Fruit fly (Drosophila melanogaster) whole organism, embryonic: Measurements from ENCODE around the gene Cyp313a2.

Experiments used
- B-H2 ChIP-seq: fragments of 200-800 bp; sonication (Bioruptor generic); optimal IDR thresholded peaks from 2 replicates; lab custom pipeline; 2018; ENCODE audit warnings: missing biosample characterization, mild to moderate bottlenecking, missing genetic modification characterization
- CG12155 ChIP-seq: fragments of 200-800 bp; sonication (Bioruptor generic); optimal IDR thresholded peaks from 3 replicates; lab custom pipeline; 2016; ENCODE audit warnings: missing biosample characterization, missing genetic modification characterization
- CG12299 ChIP-seq: fragments of 200-800 bp; sonication (Bioruptor generic); optimal IDR thresholded peaks from 2 replicates; lab custom pipeline; 2018; ENCODE audit warnings: missing biosample characterization, mild to moderate bottlenecking, missing genetic modification characterization
- CG12769 ChIP-seq: fragments of 200-800 bp; sonication (Bioruptor generic); optimal IDR thresholded peaks from 2 replicates; lab custom pipeline; 2019; ENCODE audit warnings: missing biosample characterization, mild to moderate bottlenecking, missing genetic modification characterization, moderate library complexity
- CG15696 ChIP-seq: fragments of 200-800 bp; sonication (Bioruptor generic); optimal IDR thresholded peaks from 2 replicates; lab custom pipeline; 2019; ENCODE audit warnings: missing biosample characterization, mild to moderate bottlenecking, missing genetic modification characterization, moderate library complexity
- CG1603 ChIP-seq: fragments of 200-800 bp; sonication (Bioruptor generic); optimal IDR thresholded peaks from 2 replicates; lab custom pipeline; 2019; ENCODE audit warnings: missing biosample characterization, mild to moderate bottlenecking, missing genetic modification characterization, moderate library complexity
- CG16779 ChIP-seq: fragments of 200-800 bp; sonication (Bioruptor generic); IDR thresholded peaks from 2 replicates; pipeline ENCODE4 v1.3.6; 2022; ENCODE audit warnings: missing biosample characterization, missing genetic modification characterization
- CG1792 ChIP-seq: fragments of 200-800 bp; sonication (Bioruptor generic); optimal IDR thresholded peaks from 2 replicates; lab custom pipeline; 2016; ENCODE audit warnings: missing biosample characterization, missing genetic modification characterization
- CG2129 ChIP-seq: fragments of 200-800 bp; sonication (Bioruptor generic); IDR thresholded peaks from 2 replicates; pipeline ENCODE4 v1.3.6; 2022; ENCODE audit warnings: missing biosample characterization, missing genetic modification characterization; ENCODE audit not compliant: partially characterized antibody
- CG2678 ChIP-seq: fragments of 200-800 bp; sonication (Bioruptor generic); optimal IDR thresholded peaks from 3 replicates; lab custom pipeline; 2019; ENCODE audit warnings: missing biosample characterization, mild to moderate bottlenecking, missing genetic modification characterization, moderate library complexity
- CG3163 ChIP-seq: fragments of 200-800 bp; sonication (Bioruptor generic); optimal IDR thresholded peaks from 3 replicates; lab custom pipeline; 2016; ENCODE audit warnings: missing biosample characterization, missing genetic modification characterization
- CG3281 ChIP-seq: fragments of 200-800 bp; sonication (Bioruptor generic); optimal IDR thresholded peaks from 3 replicates; lab custom pipeline; 2017; ENCODE audit warnings: missing biosample characterization, mild to moderate bottlenecking, missing genetic modification characterization
- CG4617 ChIP-seq: fragments of 200-800 bp; sonication (Bioruptor generic); optimal IDR thresholded peaks from 3 replicates; lab custom pipeline; 2016; ENCODE audit warnings: missing biosample characterization, missing genetic modification characterization, borderline replicate concordance
- CG4820 ChIP-seq: fragments of 200-800 bp; sonication (Bioruptor generic); optimal IDR thresholded peaks from 3 replicates; lab custom pipeline; 2016; ENCODE audit warnings: missing biosample characterization, missing genetic modification characterization
- CG5180 ChIP-seq: fragments of 200-800 bp; sonication (Bioruptor generic); optimal IDR thresholded peaks from 3 replicates; lab custom pipeline; 2017; ENCODE audit warnings: missing biosample characterization, missing genetic modification characterization, mild to moderate bottlenecking, moderate library complexity, missing genetic modification reagents
- CG6854 ChIP-seq: fragments of 200-800 bp; sonication (Bioruptor generic); optimal IDR thresholded peaks from 3 replicates; lab custom pipeline; 2017; ENCODE audit warnings: missing biosample characterization, mild to moderate bottlenecking, missing genetic modification characterization
- CG7839 ChIP-seq: fragments of 200-800 bp; sonication (Bioruptor generic); optimal IDR thresholded peaks from 3 replicates; lab custom pipeline; 2018; ENCODE audit warnings: missing biosample characterization, mild to moderate bottlenecking, missing genetic modification characterization, moderate library complexity
- CG8089 ChIP-seq: fragments of 200-800 bp; sonication (Bioruptor generic); optimal IDR thresholded peaks from 3 replicates; lab custom pipeline; 2016; ENCODE audit warnings: missing biosample characterization, missing genetic modification characterization
- CG9215 ChIP-seq: fragments of 200-800 bp; sonication (Bioruptor generic); IDR thresholded peaks from 2 replicates; pipeline ENCODE4 v1.3.6; 2022; ENCODE audit warnings: missing biosample characterization, missing genetic modification characterization
- CG9876 ChIP-seq: fragments of 200-800 bp; sonication (Bioruptor generic); optimal IDR thresholded peaks from 2 replicates; lab custom pipeline; 2016; ENCODE audit warnings: missing biosample characterization, missing genetic modification characterization
- CoRest ChIP-seq: fragments of 200-800 bp; sonication (Bioruptor generic); optimal IDR thresholded peaks from 3 replicates; lab custom pipeline; 2018; ENCODE audit warnings: missing biosample characterization, mild to moderate bottlenecking, missing genetic modification characterization, moderate library complexity
- D ChIP-seq, 2 experiments: fragments of 200-800 bp in 1 of 2; fragments of >200 bp in 1 of 2; sonication (Bioruptor generic) in 1 of 2; optimal IDR thresholded peaks; 2 replicates in 1 of 2; 3 replicates in 1 of 2; lab custom pipeline; 2017; ENCODE audit warnings: mild to moderate bottlenecking in 1 of 2, missing biosample characterization in 1 of 2, missing genetic modification characterization in 1 of 2, missing genetic modification reagents in 1 of 2
- E2f1 ChIP-seq: fragments of 200-800 bp; sonication (Bioruptor generic); IDR thresholded peaks from 2 replicates; pipeline ENCODE4 v1.3.6; 2022; ENCODE audit warnings: missing biosample characterization, missing genetic modification characterization
- H2.0 ChIP-seq: fragments of 200-800 bp; sonication (Bioruptor generic); IDR thresholded peaks from 2 replicates; pipeline ENCODE4 v1.3.6; 2022; ENCODE audit warnings: missing biosample characterization, missing genetic modification characterization
- HLH3B ChIP-seq: fragments of 200-800 bp; sonication (Bioruptor generic); IDR thresholded peaks from 2 replicates; pipeline ENCODE4 v1.3.6; 2022; ENCODE audit warnings: missing biosample characterization, missing genetic modification characterization
- HmgZ ChIP-seq: fragments of 200-800 bp; sonication (Bioruptor generic); optimal IDR thresholded peaks from 2 replicates; lab custom pipeline; 2018; ENCODE audit warnings: missing biosample characterization, mild to moderate bottlenecking, missing genetic modification characterization
- Hr39 ChIP-seq: fragments of >200 bp; optimal IDR thresholded peaks from 2 replicates; lab custom pipeline; 2017
- Mad ChIP-seq: fragments of 200-800 bp; sonication (Bioruptor generic); optimal IDR thresholded peaks from 2 replicates; lab custom pipeline; 2016; ENCODE audit warnings: missing biosample characterization, missing genetic modification characterization
- Med ChIP-seq: fragments of 200-800 bp; sonication (Bioruptor generic); peaks from one replicate; lab custom pipeline; 2016; ENCODE audit warnings: missing biosample characterization, missing genetic modification characterization, mild to moderate bottlenecking, inconsistent platforms, moderate library complexity
- Mrtf ChIP-seq: fragments of 200-800 bp; sonication (Bioruptor generic); IDR thresholded peaks from 3 replicates; pipeline ENCODE4 v1.3.6; 2022; ENCODE audit warnings: missing biosample characterization, missing genetic modification characterization
- Taf1 ChIP-seq: fragments of 200-800 bp; sonication (Bioruptor generic); IDR thresholded peaks from 2 replicates; pipeline ENCODE4 v1.3.6; 2022; ENCODE audit warnings: missing biosample characterization, missing genetic modification characterization
- ab ChIP-seq: fragments of 200-800 bp; sonication (Bioruptor generic); optimal IDR thresholded peaks from 2 replicates; lab custom pipeline; 2016; ENCODE audit warnings: missing biosample characterization, missing genetic modification characterization
- abd-A ChIP-seq: fragments of 200-800 bp; sonication (Bioruptor generic); optimal IDR thresholded peaks from 3 replicates; lab custom pipeline; 2019; ENCODE audit warnings: missing biosample characterization, mild to moderate bottlenecking, missing genetic modification characterization, moderate library complexity
- ase ChIP-seq: fragments of 200-800 bp; sonication (Bioruptor generic); IDR thresholded peaks from 3 replicates; pipeline ENCODE4 v1.3.6; 2022; ENCODE audit warnings: missing biosample characterization, missing genetic modification characterization
- chinmo ChIP-seq: fragments of 200-800 bp; sonication (Bioruptor generic); IDR thresholded peaks from 4 replicates; pipeline ENCODE4 v1.3.6; 2022; ENCODE audit warnings: missing biosample characterization, missing genetic modification characterization; ENCODE audit not compliant: partially characterized antibody
- ftz-f1 ChIP-seq: fragments of 200-800 bp; sonication (Bioruptor generic); optimal IDR thresholded peaks from 2 replicates; lab custom pipeline; 2016; ENCODE audit warnings: missing biosample characterization, missing genetic modification characterization
- gce ChIP-seq: fragments of 200-800 bp; sonication (Bioruptor generic); IDR thresholded peaks from 3 replicates; pipeline ENCODE4 v1.3.6; 2022; ENCODE audit warnings: missing biosample characterization, missing genetic modification characterization
- hb ChIP-seq: fragments of 200-800 bp; sonication (Bioruptor generic); IDR thresholded peaks from 3 replicates; pipeline ENCODE4 v1.3.6; 2022; ENCODE audit warnings: missing biosample characterization, missing genetic modification characterization; ENCODE audit not compliant: partially characterized antibody
- her ChIP-seq: fragments of 200-800 bp; sonication (Bioruptor generic); optimal IDR thresholded peaks from 2 replicates; lab custom pipeline; 2016; ENCODE audit warnings: missing biosample characterization, missing genetic modification characterization
- ken ChIP-seq: fragments of 200-800 bp; sonication (Bioruptor generic); IDR thresholded peaks from 3 replicates; pipeline ENCODE4 v1.3.6; 2022; ENCODE audit warnings: missing biosample characterization, missing genetic modification characterization
- pzg ChIP-seq: fragments of 200-800 bp; sonication (Bioruptor generic); optimal IDR thresholded peaks from 3 replicates; lab custom pipeline; 2018; ENCODE audit warnings: missing biosample characterization, mild to moderate bottlenecking, missing genetic modification characterization, moderate library complexity
- seq ChIP-seq: fragments of 200-800 bp; sonication (Bioruptor generic); IDR thresholded peaks from 2 replicates; pipeline ENCODE4 v1.3.6; 2022; ENCODE audit warnings: missing biosample characterization, missing genetic modification characterization
- sisA ChIP-seq: fragments of 200-800 bp; sonication (Bioruptor generic); IDR thresholded peaks from 2 replicates; pipeline ENCODE4 v1.3.6; 2022; ENCODE audit warnings: missing biosample characterization, missing genetic modification characterization
- slp2 ChIP-seq: fragments of 200-800 bp; sonication (Bioruptor generic); optimal IDR thresholded peaks from 2 replicates; lab custom pipeline; 2016; ENCODE audit warnings: missing biosample characterization, missing genetic modification characterization
- sug ChIP-seq: fragments of 200-800 bp; optimal IDR thresholded peaks from 2 replicates; lab custom pipeline; 2019; ENCODE audit warnings: missing biosample characterization, mild to moderate bottlenecking, missing genetic modification characterization, moderate library complexity
- trh ChIP-seq: fragments of 200-800 bp; sonication (Bioruptor generic); optimal IDR thresholded peaks from 2 replicates; lab custom pipeline; 2016; ENCODE audit warnings: missing biosample characterization, missing genetic modification characterization
- tup ChIP-seq: fragments of 200-800 bp; sonication (Bioruptor generic); optimal IDR thresholded peaks from 2 replicates; lab custom pipeline; 2016; ENCODE audit warnings: missing biosample characterization, mild to moderate bottlenecking, missing genetic modification characterization, moderate library complexity
- unc-4 ChIP-seq: fragments of 200-800 bp; sonication (Bioruptor generic); IDR thresholded peaks from 2 replicates; pipeline ENCODE4 v1.3.6; 2022; ENCODE audit warnings: missing biosample characterization, missing genetic modification characterization; ENCODE audit not compliant: partially characterized antibody
- yki ChIP-seq: fragments of >200 bp; optimal IDR thresholded peaks from 3 replicates; lab custom pipeline; 2018
- zf30C ChIP-seq: fragments of 200-800 bp; sonication (Bioruptor generic); optimal IDR thresholded peaks from 3 replicates; lab custom pipeline; 2018; ENCODE audit warnings: missing biosample characterization, mild to moderate bottlenecking, missing genetic modification characterization

Gene Cyp313a2

dm6 chr3R:12221366-12221916 is 15.3 kb downstream of the Cyp313a2 start, which contains the start of gene CG4860 (continued):
- TF ChIP-seq sug (tag; lab: Kevin White, UChicago) = peak; percentile 86
- peak; percentile 50 for TF ChIP-seq CG1792 (GFP tag; lab: Kevin White, UChicago)
- no peak for TF ChIP-seq Hr39
- peak; percentile 5 for TF ChIP-seq pzg (GFP tag; lab: Kevin White, UChicago)
- peak; percentile 80 for TF ChIP-seq CG4820
- peak; percentile 77 for TF ChIP-seq seq (GFP tag; lab: Robert Waterston, UW)
- TF ChIP-seq CG2129 (GFP tag; lab: Robert Waterston, UW) = no peak
- TF ChIP-seq CG2678 (tag; lab: Kevin White, UChicago) = peak; percentile 91
- TF ChIP-seq unc-4 (GFP tag; lab: Robert Waterston, UW) = no peak
- TF ChIP-seq slp2 (GFP tag; lab: Kevin White, UChicago) = peak; percentile 78
- peak; percentile 56 for TF ChIP-seq ftz-f1
- TF ChIP-seq her (GFP tag; lab: Kevin White, UChicago) = peak; percentile 76
- TF ChIP-seq CG3281 (GFP tag; lab: Kevin White, UChicago) = peak; percentile 89
- TF ChIP-seq D (optimal IDR thresholded peaks at IDR 0.05; lab: Kevin White, UChicago) = no peak
- peak; percentile 66 for TF ChIP-seq D (GFP tag; optimal IDR thresholded peaks at IDR 0.05; lab: Kevin White, UChicago)
- TF ChIP-seq Mad (GFP tag; lab: Kevin White, UChicago) = peak; percentile 79
- peak; percentile 62 for TF ChIP-seq CG6854 (GFP tag; lab: Kevin White, UChicago)
- TF ChIP-seq CG16779 (GFP tag; lab: Robert Waterston, UW) = peak; percentile 77
- TF ChIP-seq ase (GFP tag; lab: Robert Waterston, UW) = peak; percentile 86; the same call in 2 of the 3 replicates
- TF ChIP-seq yki = no peak
- TF ChIP-seq gce (GFP tag; lab: Robert Waterston, UW) = peak; percentile 80
- TF ChIP-seq sisA (GFP tag; lab: Robert Waterston, UW) = peak; percentile 74
- peak; percentile 91 for TF ChIP-seq CoRest (tag; lab: Kevin White, UChicago)
- peak; percentile 84 for TF ChIP-seq CG9215
- peak; percentile 32 for TF ChIP-seq CG15696 (tag; lab: Kevin White, UChicago)
- peak; percentile 64 for TF ChIP-seq CG8089
- TF ChIP-seq H2.0 (GFP tag; lab: Robert Waterston, UW) = peak; percentile 81
- peak; percentile 71; the same call in 1 of the 2 replicates for TF ChIP-seq Taf1 (GFP tag; lab: Robert Waterston, UW)
- no peak for TF ChIP-seq zf30C
- TF ChIP-seq CG5180 (GFP tag; lab: Kevin White, UChicago) = peak; percentile 62
- TF ChIP-seq CG3163 (GFP tag; lab: Kevin White, UChicago) = peak; percentile 45
- peak; percentile 60 for TF ChIP-seq CG9876 (GFP tag; lab: Kevin White, UChicago)
- peak; percentile 59 for TF ChIP-seq CG1603 (tag; lab: Kevin White, UChicago)
- no peak for TF ChIP-seq abd-A (tag; lab: Kevin White, UChicago)
- TF ChIP-seq hb = no peak
- TF ChIP-seq ken (GFP tag; lab: Robert Waterston, UW) = peak; percentile 87
- TF ChIP-seq CG12155 (GFP tag; lab: Kevin White, UChicago) = peak; percentile 91
- TF ChIP-seq tup = peak; percentile 31
- TF ChIP-seq Mrtf (GFP tag; lab: Robert Waterston, UW) = peak; percentile 74; the same call in 2 of the 3 replicates
- TF ChIP-seq CG12299 = peak; percentile 84
- TF ChIP-seq HmgZ = peak; percentile 77
- peak; percentile 86 for TF ChIP-seq HLH3B (GFP tag; lab: Robert Waterston, UW)
- TF ChIP-seq CG7839 = peak; percentile 90
- no peak for TF ChIP-seq chinmo
- TF ChIP-seq Med = peak; percentile 98
- peak; percentile 73 for TF ChIP-seq ab (GFP tag; lab: Kevin White, UChicago)
- peak; percentile 53 for TF ChIP-seq CG4617 (GFP tag; lab: Kevin White, UChicago)
- peak; percentile 36 for TF ChIP-seq trh (GFP tag; lab: Kevin White, UChicago)
- peak; percentile 80 for TF ChIP-seq B-H2 (GFP tag; lab: Kevin White, UChicago)
- peak; percentile 89 for TF ChIP-seq E2f1 (GFP tag; lab: Robert Waterston, UW)
- TF ChIP-seq CG12769 = peak; percentile 75
